Fruit fly (Drosophila melanogaster) whole organism, embryonic: ENCODE measurements around the gene HIPP1.

Experiments
- Atf3 ChIP-seq: fragments of 200-800 bp; sonication (Bioruptor generic); optimal IDR thresholded peaks from 3 replicates; lab custom pipeline; 2016; ENCODE audit warnings: missing biosample characterization, missing genetic modification characterization
- CG10274 ChIP-seq: fragments of 200-800 bp; sonication (Bioruptor generic); optimal IDR thresholded peaks from 3 replicates; lab custom pipeline; 2017; ENCODE audit warnings: missing biosample characterization, mild to moderate bottlenecking, missing genetic modification characterization
- CG13894 ChIP-seq: fragments of 200-800 bp; sonication (Bioruptor generic); optimal IDR thresholded peaks from 3 replicates; lab custom pipeline; 2018; ENCODE audit warnings: missing biosample characterization, mild to moderate bottlenecking, missing genetic modification characterization, moderate library complexity
- CG18599 ChIP-seq: fragments of 200-800 bp; sonication (Bioruptor generic); optimal IDR thresholded peaks from 3 replicates; lab custom pipeline; 2017; ENCODE audit warnings: missing biosample characterization, missing genetic modification characterization, mild to moderate bottlenecking, moderate library complexity, missing genetic modification reagents
- CG3163 ChIP-seq: fragments of 200-800 bp; sonication (Bioruptor generic); optimal IDR thresholded peaks from 3 replicates; lab custom pipeline; 2016; ENCODE audit warnings: missing biosample characterization, missing genetic modification characterization
- CG3847 ChIP-seq: fragments of 200-800 bp; sonication (Bioruptor generic); IDR thresholded peaks from 2 replicates; pipeline ENCODE4 v1.3.6; 2022; ENCODE audit warnings: missing biosample characterization, missing genetic modification characterization
- CG4424 ChIP-seq: fragments of 200-800 bp; sonication (Bioruptor generic); optimal IDR thresholded peaks from 3 replicates; lab custom pipeline; 2016; ENCODE audit warnings: missing biosample characterization, missing genetic modification characterization
- CG4707 ChIP-seq: fragments of 200-800 bp; sonication (Bioruptor generic); optimal IDR thresholded peaks from 2 replicates; lab custom pipeline; 2018; ENCODE audit warnings: missing biosample characterization, mild to moderate bottlenecking, missing genetic modification characterization, moderate library complexity
- CG5180 ChIP-seq: fragments of 200-800 bp; sonication (Bioruptor generic); optimal IDR thresholded peaks from 3 replicates; lab custom pipeline; 2017; ENCODE audit warnings: missing biosample characterization, missing genetic modification characterization, mild to moderate bottlenecking, moderate library complexity, missing genetic modification reagents
- CG6683 ChIP-seq: fragments of 200-800 bp; sonication (Bioruptor generic); optimal IDR thresholded peaks from 2 replicates; lab custom pipeline; 2017; ENCODE audit warnings: missing biosample characterization, mild to moderate bottlenecking, missing genetic modification characterization, missing genetic modification reagents
- CG7839 ChIP-seq: fragments of 200-800 bp; sonication (Bioruptor generic); optimal IDR thresholded peaks from 3 replicates; lab custom pipeline; 2018; ENCODE audit warnings: missing biosample characterization, mild to moderate bottlenecking, missing genetic modification characterization, moderate library complexity
- CG7928 ChIP-seq: fragments of 200-800 bp; sonication (Bioruptor generic); optimal IDR thresholded peaks from 2 replicates; lab custom pipeline; 2017; ENCODE audit warnings: missing biosample characterization, mild to moderate bottlenecking, missing genetic modification characterization
- CkIIα-i1 ChIP-seq: fragments of 200-800 bp; sonication (Bioruptor generic); IDR thresholded peaks from 2 replicates; pipeline ENCODE4 v1.3.6; 2022; ENCODE audit warnings: missing biosample characterization, missing genetic modification characterization
- D19A ChIP-seq: fragments of 200-800 bp; optimal IDR thresholded peaks from 3 replicates; lab custom pipeline; 2019; ENCODE audit warnings: missing biosample characterization, mild to moderate bottlenecking, missing genetic modification characterization, moderate library complexity
- Dek ChIP-seq: fragments of 200-800 bp; sonication (Bioruptor generic); optimal IDR thresholded peaks from 3 replicates; lab custom pipeline; 2019; ENCODE audit warnings: missing biosample characterization, mild to moderate bottlenecking, missing genetic modification characterization, moderate library complexity
- E2f1 ChIP-seq: fragments of 200-800 bp; sonication (Bioruptor generic); IDR thresholded peaks from 2 replicates; pipeline ENCODE4 v1.3.6; 2022; ENCODE audit warnings: missing biosample characterization, missing genetic modification characterization
- Ets65A ChIP-seq: fragments of 200-800 bp; sonication (Bioruptor generic); peaks from one replicate; lab custom pipeline; 2016; ENCODE audit warnings: missing biosample characterization, missing genetic modification characterization
- Ets97D ChIP-seq: fragments of 200-800 bp; sonication (Bioruptor generic); optimal IDR thresholded peaks from 3 replicates; lab custom pipeline; 2016; ENCODE audit warnings: missing biosample characterization, missing genetic modification characterization
- GATAe ChIP-seq: fragments of 200-800 bp; sonication (Bioruptor generic); conservative IDR thresholded peaks from 2 replicates; pipeline ENCODE4 v1.3.6; 2022; ENCODE audit warnings: missing biosample characterization, missing genetic modification characterization
- Kr ChIP-seq: fragments of 200-800 bp; sonication (Bioruptor generic); optimal IDR thresholded peaks from 2 replicates; lab custom pipeline; 2017; ENCODE audit warnings: missing biosample characterization, mild to moderate bottlenecking, missing genetic modification characterization
- NK7.1 ChIP-seq: fragments of 200-800 bp; sonication (Bioruptor generic); optimal IDR thresholded peaks from 3 replicates; lab custom pipeline; 2016; ENCODE audit warnings: missing biosample characterization, missing genetic modification characterization
- Ravus ChIP-seq: fragments of 200-800 bp; sonication (Bioruptor generic); IDR thresholded peaks from 2 replicates; pipeline ENCODE4 v1.3.6; 2022; ENCODE audit warnings: missing biosample characterization, missing genetic modification characterization
- Sin3A ChIP-seq: fragments of >200 bp; optimal IDR thresholded peaks from 2 replicates; lab custom pipeline; 2018
- Vsx1 ChIP-seq: fragments of 200-800 bp; sonication (Bioruptor generic); optimal IDR thresholded peaks from 2 replicates; lab custom pipeline; 2017; ENCODE audit warnings: missing biosample characterization, mild to moderate bottlenecking, missing genetic modification characterization, missing genetic modification reagents
- ab ChIP-seq: fragments of 200-800 bp; sonication (Bioruptor generic); optimal IDR thresholded peaks from 2 replicates; lab custom pipeline; 2016; ENCODE audit warnings: missing biosample characterization, missing genetic modification characterization
- ato ChIP-seq: fragments of 200-800 bp; sonication (Bioruptor generic); IDR thresholded peaks from 2 replicates; pipeline ENCODE4 v1.3.6; 2022; ENCODE audit warnings: missing biosample characterization, missing genetic modification characterization; ENCODE audit not compliant: partially characterized antibody
- az2 ChIP-seq: fragments of 200-800 bp; sonication (Bioruptor generic); optimal IDR thresholded peaks from 3 replicates; lab custom pipeline; 2016; ENCODE audit warnings: missing biosample characterization, missing genetic modification characterization
- bbx ChIP-seq: fragments of 200-800 bp; sonication (Bioruptor generic); IDR thresholded peaks from 2 replicates; pipeline ENCODE4 v1.3.6; 2022; ENCODE audit warnings: missing biosample characterization, missing genetic modification characterization; ENCODE audit not compliant: partially characterized antibody
- chif ChIP-seq, 2 experiments: fragments of 200-800 bp; sonication (Bioruptor generic); optimal IDR thresholded peaks; 3 replicates each; lab custom pipeline; 2016; ENCODE audit warnings: missing biosample characterization in 2 of 2, missing genetic modification characterization in 2 of 2
- chinmo ChIP-seq: fragments of 200-800 bp; sonication (Bioruptor generic); IDR thresholded peaks from 4 replicates; pipeline ENCODE4 v1.3.6; 2022; ENCODE audit warnings: missing biosample characterization, missing genetic modification characterization; ENCODE audit not compliant: partially characterized antibody
- croc ChIP-seq: fragments of 200-800 bp; sonication (Bioruptor generic); conservative IDR thresholded peaks from 3 replicates; pipeline ENCODE4 v1.3.6; 2022; ENCODE audit warnings: missing biosample characterization, missing genetic modification characterization
- crp ChIP-seq, 2 experiments: fragments of 200-800 bp; sonication (Bioruptor generic); optimal IDR thresholded peaks; 2 replicates in 1 of 2; 3 replicates in 1 of 2; lab custom pipeline; 2017; ENCODE audit warnings: missing biosample characterization in 2 of 2, missing genetic modification characterization in 2 of 2, mild to moderate bottlenecking in 1 of 2, moderate library complexity in 1 of 2
- dm ChIP-seq: fragments of 200-800 bp; sonication (Bioruptor generic); optimal IDR thresholded peaks from 3 replicates; lab custom pipeline; 2016; ENCODE audit warnings: missing biosample characterization, missing genetic modification characterization
- dmrt11E ChIP-seq: fragments of 200-800 bp; sonication (Bioruptor generic); optimal IDR thresholded peaks from 3 replicates; lab custom pipeline; 2018; ENCODE audit warnings: missing biosample characterization, mild to moderate bottlenecking, missing genetic modification characterization, moderate library complexity
- ftz-f1 ChIP-seq: fragments of 200-800 bp; sonication (Bioruptor generic); optimal IDR thresholded peaks from 2 replicates; lab custom pipeline; 2016; ENCODE audit warnings: missing biosample characterization, missing genetic modification characterization
- fu2 ChIP-seq: fragments of 200-800 bp; sonication (Bioruptor generic); optimal IDR thresholded peaks from 2 replicates; lab custom pipeline; 2016; ENCODE audit warnings: missing biosample characterization, missing genetic modification characterization
- h ChIP-seq: fragments of >200 bp; optimal IDR thresholded peaks from 2 replicates; lab custom pipeline; 2017
- hbn ChIP-seq: fragments of 200-800 bp; sonication (Bioruptor generic); IDR thresholded peaks from 2 replicates; pipeline ENCODE4 v1.3.6; 2022; ENCODE audit warnings: missing biosample characterization, missing genetic modification characterization; ENCODE audit not compliant: partially characterized antibody
- nerfin-1 ChIP-seq: fragments of 200-800 bp; sonication (Bioruptor generic); optimal IDR thresholded peaks from 3 replicates; lab custom pipeline; 2019; ENCODE audit warnings: missing biosample characterization, mild to moderate bottlenecking, missing genetic modification characterization, moderate library complexity
- onecut ChIP-seq: fragments of 200-800 bp; sonication (Bioruptor generic); IDR thresholded peaks from 2 replicates; pipeline ENCODE4 v1.3.6; 2022; ENCODE audit warnings: missing biosample characterization, missing genetic modification characterization
- org-1 ChIP-seq: fragments of 200-800 bp; sonication (Bioruptor generic); optimal IDR thresholded peaks from 2 replicates; lab custom pipeline; 2017; ENCODE audit warnings: missing biosample characterization, missing genetic modification characterization
- prd ChIP-seq, 3 experiments: fragments of >200 bp in 2 of 3; fragments of 200-800 bp in 1 of 3; sonication (Bioruptor generic) in 1 of 3; optimal IDR thresholded peaks in 2 of 3; IDR thresholded peaks in 1 of 3; 2 replicates in 2 of 3; 3 replicates in 1 of 3; pipeline versions ENCODE4 v1.3.6 to Lab custom; 2017 to 2022; ENCODE audit warnings: missing biosample characterization in 1 of 3, missing genetic modification characterization in 1 of 3
- pum ChIP-seq: fragments of 200-800 bp; sonication (Bioruptor generic); optimal IDR thresholded peaks from 2 replicates; lab custom pipeline; 2016; ENCODE audit warnings: missing biosample characterization, missing genetic modification characterization
- run ChIP-seq: fragments of 200-800 bp; sonication (Bioruptor generic); optimal IDR thresholded peaks from 3 replicates; lab custom pipeline; 2018; ENCODE audit warnings: missing biosample characterization, mild to moderate bottlenecking, missing genetic modification characterization
- sens ChIP-seq: fragments of 200-800 bp; sonication (Bioruptor generic); peaks from one replicate; lab custom pipeline; 2016; ENCODE audit warnings: missing biosample characterization, missing genetic modification characterization
- tap ChIP-seq: fragments of 200-800 bp; optimal IDR thresholded peaks from 3 replicates; lab custom pipeline; 2019; ENCODE audit warnings: missing biosample characterization, mild to moderate bottlenecking, missing genetic modification characterization, moderate library complexity
- tna ChIP-seq: fragments of 200-800 bp; sonication (Bioruptor generic); IDR thresholded peaks from 2 replicates; pipeline ENCODE4 v1.3.6; 2022; ENCODE audit warnings: missing biosample characterization, missing genetic modification characterization; ENCODE audit not compliant: partially characterized antibody
- toy ChIP-seq: fragments of 200-800 bp; sonication (Bioruptor generic); IDR thresholded peaks from 2 replicates; pipeline ENCODE4 v1.3.6; 2022; ENCODE audit warnings: missing biosample characterization, missing genetic modification characterization
- ttk ChIP-seq: fragments of 200-800 bp; sonication (Bioruptor generic); IDR thresholded peaks from 2 replicates; pipeline ENCODE4 v2.1.2; 2022; ENCODE audit warnings: missing biosample characterization, missing genetic modification characterization
- twi ChIP-seq: fragments of 200-800 bp; optimal IDR thresholded peaks from 2 replicates; lab custom pipeline; 2019; ENCODE audit warnings: missing biosample characterization, mild to moderate bottlenecking, missing genetic modification characterization, moderate library complexity

The HIPP1 gene

dm6 chr3L:20841465-20842109, 32.1 kb downstream of the HIPP1 start, which contains the start of the genes CSN3 and CG11456 (continued):
- no peak for TF ChIP-seq nerfin-1
- TF ChIP-seq CG3847: peak; percentile 64
- TF ChIP-seq GATAe: no peak
- TF ChIP-seq Ets65A: peak; percentile 94
- TF ChIP-seq croc (GFP tag; lab: Robert Waterston, UW): no peak
- TF ChIP-seq CG13894 (tag; lab: Kevin White, UChicago): peak; percentile 70
- peak; percentile 27 for TF ChIP-seq onecut (GFP tag; lab: Robert Waterston, UW)
- TF ChIP-seq NK7.1: no peak
- TF ChIP-seq Atf3 (GFP tag; lab: Kevin White, UChicago): peak; percentile 39
- TF ChIP-seq CG7928 (GFP tag; lab: Kevin White, UChicago): no peak
- peak; percentile 23 for TF ChIP-seq CG18599 (GFP tag; lab: Kevin White, UChicago)
- no peak for TF ChIP-seq CkIIα-i1
- TF ChIP-seq E2f1 (GFP tag; lab: Robert Waterston, UW): no peak
- no peak for TF ChIP-seq tap (tag; lab: Kevin White, UChicago)
- peak; percentile 47 for TF ChIP-seq sens (GFP tag; lab: Kevin White, UChicago)
- peak; percentile 85 for TF ChIP-seq Kr
- peak; percentile 59 for TF ChIP-seq fu2 (GFP tag; lab: Kevin White, UChicago)
- no peak for TF ChIP-seq twi (tag; lab: Kevin White, UChicago)
- TF ChIP-seq hbn: peak; percentile 54
- peak; percentile 94 for TF ChIP-seq D19A (tag; lab: Kevin White, UChicago)
- peak; percentile 50; the same call in 1 of the 2 replicates for TF ChIP-seq ato (GFP tag; lab: Robert Waterston, UW)
- no peak for TF ChIP-seq ftz-f1
- TF ChIP-seq ttk (GFP tag; lab: Robert Waterston, UW): peak; percentile 31; the same call in 1 of the 2 replicates
- TF ChIP-seq CG10274 (GFP tag; lab: Kevin White, UChicago): no peak
- no peak for TF ChIP-seq toy
- TF ChIP-seq CG5180 (GFP tag; lab: Kevin White, UChicago): no peak
- TF ChIP-seq pum: peak; percentile 44
- TF ChIP-seq CG4707 (GFP tag; lab: Kevin White, UChicago): no peak
- TF ChIP-seq h: no peak
- TF ChIP-seq bbx (GFP tag; lab: Robert Waterston, UW): peak; percentile 59
- TF ChIP-seq org-1: no peak
- TF ChIP-seq run (tag; lab: Kevin White, UChicago): no peak
- no peak for TF ChIP-seq prd (optimal IDR thresholded peaks at IDR 0.05; lab: Kevin White, UChicago)
- peak; percentile 44; the same call in 1 of the 3 replicates for TF ChIP-seq prd (GFP tag; IDR thresholded peaks at IDR 0.05; lab: Robert Waterston, UW)
- TF ChIP-seq crp (GFP tag; optimal IDR thresholded peaks at IDR 0.05; lab: Kevin White, UChicago): peak in 1 of 2 experiments; percentile 80
- TF ChIP-seq Dek (tag; lab: Kevin White, UChicago): peak; percentile 53
- no peak for TF ChIP-seq ab
- no peak for TF ChIP-seq CG6683 (GFP tag; lab: Kevin White, UChicago)
- TF ChIP-seq CG4424 (GFP tag; lab: Kevin White, UChicago): peak; percentile 48
- no peak for TF ChIP-seq az2
- TF ChIP-seq chif (GFP tag; optimal IDR thresholded peaks at IDR 0.05; lab: Kevin White, UChicago): peak; percentile 18 to 33
- TF ChIP-seq Sin3A (lab: Kevin White, UChicago): peak; percentile 36
- TF ChIP-seq dm: no peak
- TF ChIP-seq Ravus: no peak
- TF ChIP-seq Ets97D (GFP tag; lab: Kevin White, UChicago): peak; percentile 72
- TF ChIP-seq Vsx1 (GFP tag; lab: Kevin White, UChicago): no peak
- TF ChIP-seq tna (GFP tag; lab: Robert Waterston, UW): peak; percentile 69
- TF ChIP-seq CG3163 (GFP tag; lab: Kevin White, UChicago): no peak
- no peak for TF ChIP-seq chinmo
- TF ChIP-seq dmrt11E (tag; lab: Kevin White, UChicago): no peak
- no peak for TF ChIP-seq CG7839 (tag; lab: Kevin White, UChicago)
